Worm (Caenorhabditis elegans) whole organism, L4 larva: ENCODE measurements around the gene Y73F4A.3.

Experiments
- egl-27 ChIP-seq: sonication (generic microtip); optimal IDR thresholded peaks from 3 replicates; lab custom pipeline; 2017; ENCODE audit warnings: missing biosample characterization, missing genetic modification reagents, missing genetic modification characterization
- unc-130 ChIP-seq: sonication (generic microtip); optimal IDR thresholded peaks from 2 replicates; lab custom pipeline; 2016; ENCODE audit warnings: missing genetic modification reagents, missing genetic modification characterization, missing compliant biosample characterization
- vab-7 ChIP-seq: fragments of 200-800 bp; sonication (Bioruptor generic); IDR thresholded peaks from 2 replicates; pipeline ENCODE4 v1.3.6; 2022; ENCODE audit warnings: missing genetic modification reagents, missing genetic modification characterization, missing compliant biosample characterization

DNA sequence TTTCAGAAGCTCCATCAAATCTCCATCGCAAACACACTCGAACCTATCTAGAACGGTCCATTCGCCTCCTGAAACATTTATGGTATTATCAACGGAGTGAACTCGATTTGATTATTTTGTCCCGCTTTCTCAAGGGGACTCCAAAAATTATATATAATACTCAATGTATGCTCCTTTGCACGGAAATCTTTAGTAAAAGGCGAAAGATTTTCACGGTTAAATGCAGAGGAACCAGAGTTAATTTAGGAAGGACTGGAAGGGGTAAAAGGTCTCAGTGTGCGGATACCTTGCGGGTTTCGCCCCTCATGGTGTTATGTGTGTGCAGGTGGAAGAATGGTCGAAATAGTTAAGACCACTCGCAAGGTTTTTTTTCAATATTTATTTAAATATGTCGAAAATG, 39.1 kb downstream of the Y73F4A.3 start:
- TF ChIP-seq egl-27 (no peak), vab-7 (GFP tag; lab: Robert Waterston, UW) (no peak), unc-130 (no peak)
